Worm (Caenorhabditis elegans) whole organism, L3 larva: ENCODE measurements around the gene nas-29.

Experiments used
- R02D3.7 ChIP-seq: fragments of 150-350 bp; optimal IDR thresholded peaks from 2 replicates; lab custom pipeline; 2014; ENCODE audit warnings: missing biosample characterization, missing genetic modification characterization
- ZK546.5 ChIP-seq: sonication (generic microtip); optimal IDR thresholded peaks from 2 replicates; lab custom pipeline; 2017; ENCODE audit warnings: missing biosample characterization, missing genetic modification characterization
- aly-2 ChIP-seq: fragments of 150-350 bp; optimal IDR thresholded peaks from 2 replicates; lab custom pipeline; 2014; ENCODE audit warnings: missing biosample characterization, missing genetic modification characterization
- ama-1 ChIP-seq: fragments of 150-350 bp; optimal IDR thresholded peaks from 2 replicates; lab custom pipeline; 2018
- ceh-16 ChIP-seq: sonication (generic microtip); optimal IDR thresholded peaks from 2 replicates; lab custom pipeline; 2017; ENCODE audit warnings: missing biosample characterization, missing genetic modification characterization
- ceh-28 ChIP-seq: fragments of 150-350 bp; optimal IDR thresholded peaks from 2 replicates; lab custom pipeline; 2014; ENCODE audit warnings: missing biosample characterization, missing genetic modification reagents, missing genetic modification characterization
- ceh-82 ChIP-seq: fragments of 150-350 bp; optimal IDR thresholded peaks from 2 replicates; lab custom pipeline; 2014; ENCODE audit warnings: missing biosample characterization, missing genetic modification characterization
- ceh-9 ChIP-seq: sonication (generic microtip); optimal IDR thresholded peaks from 2 replicates; lab custom pipeline; 2018; ENCODE audit warnings: missing biosample characterization, missing genetic modification characterization
- daf-12 ChIP-seq: fragments of 150-350 bp; optimal IDR thresholded peaks from 2 replicates; lab custom pipeline; 2014; ENCODE audit warnings: missing biosample characterization, missing genetic modification reagents, missing genetic modification characterization
- egl-27 ChIP-seq: sonication (generic microtip); optimal IDR thresholded peaks from 4 replicates; lab custom pipeline; 2017; ENCODE audit warnings: missing biosample characterization, missing genetic modification reagents, missing genetic modification characterization
- egl-5 ChIP-seq: fragments of 150-350 bp; optimal IDR thresholded peaks from 2 replicates; lab custom pipeline; 2017; ENCODE audit warnings: missing biosample characterization, missing genetic modification reagents, missing genetic modification characterization, inconsistent platforms
- elt-1 ChIP-seq: fragments of 150-350 bp; optimal IDR thresholded peaks from 2 replicates; lab custom pipeline; 2014; ENCODE audit warnings: missing biosample characterization, missing genetic modification characterization
- elt-2 ChIP-seq: sonication (generic microtip); optimal IDR thresholded peaks from 2 replicates; lab custom pipeline; 2016; ENCODE audit warnings: missing genetic modification reagents, mild to moderate bottlenecking, missing genetic modification characterization, missing compliant biosample characterization
- elt-3 ChIP-seq, 3 experiments: fragments of 150-350 bp in 1 of 3; sonication (generic microtip) in 2 of 3; optimal IDR thresholded peaks; 2 replicates in 2 of 3; 4 replicates in 1 of 3; lab custom pipeline; 2014 to 2017; ENCODE audit warnings: missing biosample characterization in 3 of 3, missing genetic modification characterization in 3 of 3
- eor-1 ChIP-seq, 2 experiments: fragments of 150-350 bp; optimal IDR thresholded peaks; 2 replicates each; lab custom pipeline; 2014 to 2018; ENCODE audit warnings: missing biosample characterization in 2 of 2, missing genetic modification characterization in 2 of 2
- fkh-10 ChIP-seq: sonication (generic microtip); optimal IDR thresholded peaks from 2 replicates; lab custom pipeline; 2017; ENCODE audit warnings: missing biosample characterization, missing genetic modification reagents, missing genetic modification characterization
- fkh-2 ChIP-seq: fragments of 150-350 bp; optimal IDR thresholded peaks from 2 replicates; lab custom pipeline; 2014; ENCODE audit warnings: missing biosample characterization, missing genetic modification reagents, missing genetic modification characterization
- fos-1 ChIP-seq: fragments of 150-350 bp; optimal IDR thresholded peaks from 2 replicates; lab custom pipeline; 2014; ENCODE audit warnings: missing biosample characterization, missing genetic modification characterization
- hmg-11 ChIP-seq: sonication (generic microtip); optimal IDR thresholded peaks from 2 replicates; lab custom pipeline; 2016; ENCODE audit warnings: missing genetic modification characterization, missing compliant biosample characterization
- jun-1 ChIP-seq: fragments of 150-350 bp; optimal IDR thresholded peaks from 2 replicates; lab custom pipeline; 2014; ENCODE audit warnings: missing biosample characterization, missing genetic modification reagents, missing genetic modification characterization
- lin-15B ChIP-seq: fragments of 150-350 bp; optimal IDR thresholded peaks from 2 replicates; lab custom pipeline; 2014; ENCODE audit warnings: missing biosample characterization, missing genetic modification characterization
- lin-39 ChIP-seq: fragments of 150-350 bp; optimal IDR thresholded peaks from 2 replicates; lab custom pipeline; 2018; ENCODE audit warnings: missing biosample characterization, missing genetic modification reagents, missing genetic modification characterization
- lsy-12 ChIP-seq: sonication (generic microtip); optimal IDR thresholded peaks from 2 replicates; lab custom pipeline; 2016; ENCODE audit warnings: mild to moderate bottlenecking, missing genetic modification characterization, missing compliant biosample characterization
- mdl-1 ChIP-seq: fragments of 150-350 bp; optimal IDR thresholded peaks from 2 replicates; lab custom pipeline; 2014; ENCODE audit warnings: missing biosample characterization, missing genetic modification characterization
- nfya-1 ChIP-seq: sonication (generic microtip); optimal IDR thresholded peaks from 2 replicates; lab custom pipeline; 2017; ENCODE audit warnings: missing genetic modification characterization, mild to moderate bottlenecking, missing compliant biosample characterization, antibody characterized with exemption, moderate library complexity; ENCODE audit not compliant: insufficient read depth
- nhr-11 ChIP-seq: fragments of 150-350 bp; optimal IDR thresholded peaks from 2 replicates; lab custom pipeline; 2014; ENCODE audit warnings: missing biosample characterization, missing genetic modification characterization
- nhr-12 ChIP-seq: fragments of 150-350 bp; optimal IDR thresholded peaks from 2 replicates; lab custom pipeline; 2014; ENCODE audit warnings: missing biosample characterization, missing genetic modification characterization
- nhr-23 ChIP-seq: fragments of 150-350 bp; optimal IDR thresholded peaks from 2 replicates; lab custom pipeline; 2014; ENCODE audit warnings: missing biosample characterization, missing genetic modification reagents, missing genetic modification characterization
- nhr-237 ChIP-seq: fragments of 150-350 bp; optimal IDR thresholded peaks from 2 replicates; lab custom pipeline; 2014; ENCODE audit warnings: missing biosample characterization, missing genetic modification characterization
- nhr-25 ChIP-seq: sonication (generic microtip); optimal IDR thresholded peaks from 2 replicates; lab custom pipeline; 2017; ENCODE audit warnings: missing biosample characterization, missing genetic modification characterization
- nhr-28 ChIP-seq: fragments of 150-350 bp; optimal IDR thresholded peaks from 2 replicates; lab custom pipeline; 2014; ENCODE audit warnings: missing biosample characterization, missing genetic modification characterization
- nhr-67 ChIP-seq: fragments of 150-350 bp; optimal IDR thresholded peaks from 2 replicates; lab custom pipeline; 2014; ENCODE audit warnings: missing biosample characterization, missing genetic modification characterization
- nhr-76 ChIP-seq: fragments of 150-350 bp; sonication (generic microtip); optimal IDR thresholded peaks from 5 replicates; lab custom pipeline; 2014; ENCODE audit warnings: missing biosample characterization, missing genetic modification characterization
- pha-4 ChIP-seq: fragments of 150-350 bp; optimal IDR thresholded peaks from 2 replicates; lab custom pipeline; 2014; ENCODE audit warnings: missing biosample characterization, missing genetic modification reagents, missing genetic modification characterization
- pqm-1 ChIP-seq: fragments of 150-350 bp; optimal IDR thresholded peaks from 2 replicates; lab custom pipeline; 2017; ENCODE audit warnings: missing biosample characterization, missing genetic modification characterization, inconsistent platforms
- sea-2 ChIP-seq: fragments of 150-350 bp; sonication (generic microtip); optimal IDR thresholded peaks from 4 replicates; lab custom pipeline; 2014; ENCODE audit warnings: missing biosample characterization, missing genetic modification reagents, missing genetic modification characterization
- skn-1 ChIP-seq: fragments of 150-350 bp; optimal IDR thresholded peaks from 2 replicates; lab custom pipeline; 2014; ENCODE audit warnings: missing biosample characterization, missing genetic modification characterization
- snpc-4 ChIP-seq: fragments of 150-350 bp; optimal IDR thresholded peaks from 2 replicates; lab custom pipeline; 2014; ENCODE audit warnings: missing biosample characterization, missing genetic modification characterization
- tbx-2 ChIP-seq: sonication (generic microtip); optimal IDR thresholded peaks from 2 replicates; lab custom pipeline; 2016; ENCODE audit warnings: mild to moderate bottlenecking, missing genetic modification characterization, missing compliant biosample characterization
- unc-39 ChIP-seq: sonication (generic microtip); optimal IDR thresholded peaks from 4 replicates; lab custom pipeline; 2017; ENCODE audit warnings: missing biosample characterization, missing genetic modification characterization
- unc-62 ChIP-seq: fragments of 150-350 bp; sonication (generic microtip); optimal IDR thresholded peaks from 4 replicates; lab custom pipeline; 2014; ENCODE audit warnings: missing biosample characterization, missing genetic modification reagents, missing genetic modification characterization
- zag-1 ChIP-seq: fragments of 150-350 bp; optimal IDR thresholded peaks from 2 replicates; lab custom pipeline; 2014; ENCODE audit warnings: missing biosample characterization, missing genetic modification characterization
- ztf-11 ChIP-seq: fragments of 150-350 bp; optimal IDR thresholded peaks from 2 replicates; lab custom pipeline; 2014; ENCODE audit warnings: missing biosample characterization, missing genetic modification characterization
- ztf-4 ChIP-seq: fragments of 150-350 bp; optimal IDR thresholded peaks from 2 replicates; lab custom pipeline; 2014; ENCODE audit warnings: missing biosample characterization, missing genetic modification characterization

Gene nas-29

ce11 chrII:5184661-5185545, 43.1 kb upstream of the nas-29 start:
- TF ChIP-seq ceh-16 (no peak), fos-1 (peak; percentile 6), mdl-1 (no peak), nhr-28 (tag; lab: Kevin White, UChicago) (no peak), nhr-23 (tag; lab: Kevin White, UChicago) (no peak), snpc-4 (tag; lab: Kevin White, UChicago) (no peak), hmg-11 (tag; lab: Kevin White, UChicago) (no peak), ceh-82 (no peak), pha-4 (peak; percentile 62), jun-1 (tag; lab: Kevin White, UChicago) (no peak), ceh-9 (tag; lab: Kevin White, UChicago) (no peak), elt-2 (tag; lab: Kevin White, UChicago) (peak; percentile 99), daf-12 (no peak), ztf-11 (tag; lab: Kevin White, UChicago) (no peak), egl-27 (no peak), tbx-2 (tag; lab: Kevin White, UChicago) (no peak), eor-1 (tag; optimal IDR thresholded peaks at IDR 0.05; lab: Kevin White, UChicago) (no peak), nhr-11 (tag; lab: Kevin White, UChicago) (no peak), nhr-12 (tag; lab: Kevin White, UChicago) (no peak), pqm-1 (tag; lab: Kevin White, UChicago) (peak; percentile 87), egl-5 (tag; lab: Kevin White, UChicago) (no peak), nhr-237 (tag; lab: Kevin White, UChicago) (no peak), fkh-2 (tag; lab: Kevin White, UChicago) (no peak), ama-1 (no peak), fkh-10 (no peak)

- TF ChIP-seq fos-1 (no peak), pqm-1 (tag; lab: Kevin White, UChicago) (no peak), nhr-11 (tag; lab: Kevin White, UChicago) (no peak), nhr-76 (tag; lab: Kevin White, UChicago) (no peak), nhr-25 (peak; percentile 50), nhr-23 (tag; lab: Kevin White, UChicago) (peak; percentile 20), unc-62 (GFP tag; lab: Kevin White, UChicago) (no peak), ceh-82 (no peak), ama-1 (no peak), nhr-28 (tag; lab: Kevin White, UChicago) (no peak)
Observed at ce11 chrII:5183207-5183606, 41.4 kb upstream of the nas-29 start.

- TF ChIP-seq zag-1: no peak
- TF ChIP-seq mdl-1: no peak
- no peak for TF ChIP-seq ceh-9 (tag; lab: Kevin White, UChicago)
- no peak for TF ChIP-seq aly-2 (tag; lab: Kevin White, UChicago)
- peak; percentile 89 for TF ChIP-seq pqm-1 (tag; lab: Kevin White, UChicago)
- no peak for TF ChIP-seq unc-39
- peak; percentile 71 for TF ChIP-seq nfya-1
- peak; percentile 18 for TF ChIP-seq nhr-23 (tag; lab: Kevin White, UChicago)
- peak; percentile 20 for TF ChIP-seq snpc-4 (tag; lab: Kevin White, UChicago)
- TF ChIP-seq nhr-28 (tag; lab: Kevin White, UChicago): no peak
- no peak for TF ChIP-seq ztf-4 (tag; lab: Kevin White, UChicago)
- TF ChIP-seq nhr-67: no peak
- peak; percentile 30 for TF ChIP-seq jun-1 (tag; lab: Kevin White, UChicago)
- no peak for TF ChIP-seq tbx-2 (tag; lab: Kevin White, UChicago)
- no peak for TF ChIP-seq nhr-76 (tag; lab: Kevin White, UChicago)
- TF ChIP-seq nhr-12 (tag; lab: Kevin White, UChicago): no peak
- TF ChIP-seq elt-2 (tag; lab: Kevin White, UChicago): peak; percentile 99
- no peak for TF ChIP-seq R02D3.7 (tag; lab: Kevin White, UChicago)
- TF ChIP-seq lsy-12 (tag; lab: Kevin White, UChicago): no peak
- TF ChIP-seq fos-1: no peak
- peak; percentile 51 for TF ChIP-seq nhr-25
- TF ChIP-seq skn-1 (tag; lab: Kevin White, UChicago): peak; percentile 75
- TF ChIP-seq lin-15B (tag; lab: Kevin White, UChicago): no peak
- no peak for TF ChIP-seq ceh-16
- peak; percentile 39 for TF ChIP-seq ama-1
- TF ChIP-seq unc-62 (GFP tag; lab: Kevin White, UChicago): no peak
- peak; percentile 44 for TF ChIP-seq hmg-11 (tag; lab: Kevin White, UChicago)
- TF ChIP-seq nhr-11 (tag; lab: Kevin White, UChicago): no peak
- no peak for TF ChIP-seq egl-27
- no peak for TF ChIP-seq ZK546.5 (tag; lab: Kevin White, UChicago)
- no peak for TF ChIP-seq ztf-11 (tag; lab: Kevin White, UChicago)
- TF ChIP-seq daf-12: no peak
- TF ChIP-seq sea-2: no peak
- TF ChIP-seq ceh-28: peak; percentile 11
- no peak for TF ChIP-seq elt-3 (tag; optimal IDR thresholded peaks at IDR 0.05; lab: Kevin White, UChicago)
- TF ChIP-seq ceh-82: no peak
- TF ChIP-seq lin-39 (tag; lab: Kevin White, UChicago): peak; percentile 30
- no peak for TF ChIP-seq eor-1 (tag; optimal IDR thresholded peaks at IDR 0.05; lab: Kevin White, UChicago)
- TF ChIP-seq elt-1: peak; percentile 15
- TF ChIP-seq pha-4: peak; percentile 48
- no peak for TF ChIP-seq fkh-10
- no peak for TF ChIP-seq egl-5 (tag; lab: Kevin White, UChicago)
Observed at ce11 chrII:5182451-5182850, 40.6 kb upstream of the nas-29 start.
